Worm (Caenorhabditis elegans) whole organism, L1 larva: Measurements from ENCODE around the gene F33A8.4.

Experiments used
- C04F5.9 ChIP-seq: sonication (generic microtip); optimal IDR thresholded peaks from 2 replicates; lab custom pipeline; 2016; ENCODE audit warnings: missing genetic modification characterization, missing compliant biosample characterization
- C34B4.2 ChIP-seq: sonication (generic microtip); optimal IDR thresholded peaks from 2 replicates; lab custom pipeline; 2017; ENCODE audit warnings: mild to moderate bottlenecking, missing genetic modification characterization, missing compliant biosample characterization
- aha-1 ChIP-seq: fragments of 150-350 bp; optimal IDR thresholded peaks from 2 replicates; lab custom pipeline; 2014; ENCODE audit warnings: missing biosample characterization, missing genetic modification characterization
- alr-1 ChIP-seq: fragments of 200-800 bp; sonication (Bioruptor generic); optimal IDR thresholded peaks from 2 replicates; lab custom pipeline; 2018; ENCODE audit warnings: borderline replicate concordance, mild to moderate bottlenecking, missing genetic modification characterization, missing compliant biosample characterization
- blmp-1 ChIP-seq: fragments of 150-350 bp; optimal IDR thresholded peaks from 2 replicates; lab custom pipeline; 2014; ENCODE audit warnings: missing biosample characterization, missing genetic modification characterization
- ceh-82 ChIP-seq, 3 experiments: fragments of 150-350 bp in 1 of 3; sonication (generic microtip) in 2 of 3; optimal IDR thresholded peaks; 2 replicates each; lab custom pipeline; 2014 to 2017; ENCODE audit warnings: missing biosample characterization in 3 of 3, missing genetic modification characterization in 3 of 3
- ces-1 ChIP-seq: fragments of 150-350 bp; optimal IDR thresholded peaks from 2 replicates; lab custom pipeline; 2014; ENCODE audit warnings: missing biosample characterization, missing genetic modification reagents, missing genetic modification characterization
- efl-1 ChIP-seq, 4 experiments: fragments of 150-350 bp; optimal IDR thresholded peaks in 3 of 4; peaks in 1 of 4; 1 replicate in 1 of 4; 2 replicates in 3 of 4; lab custom pipeline; 2014; ENCODE audit warnings: missing biosample characterization in 2 of 4, missing genetic modification characterization in 2 of 4, missing genetic modification reagents in 2 of 4
- egl-13 ChIP-seq: sonication (generic microtip); optimal IDR thresholded peaks from 2 replicates; lab custom pipeline; 2016; ENCODE audit warnings: missing genotype, missing genetic modification reagents, missing genetic modification characterization, missing compliant biosample characterization
- egl-27 ChIP-seq, 2 experiments: fragments of 150-350 bp in 1 of 2; sonication (generic microtip); optimal IDR thresholded peaks; 3 replicates each; lab custom pipeline; 2017 to 2018; ENCODE audit warnings: missing biosample characterization in 2 of 2, missing genetic modification characterization in 2 of 2, missing genetic modification reagents in 2 of 2
- elt-3 ChIP-seq, 6 experiments: fragments of 150-350 bp in 1 of 6; sonication (generic microtip); optimal IDR thresholded peaks; 2 replicates each; lab custom pipeline; 2017 to 2018; ENCODE audit warnings: missing biosample characterization in 6 of 6, missing genetic modification characterization in 6 of 6, inconsistent platforms in 1 of 6
- fkh-10 ChIP-seq: sonication (generic microtip); optimal IDR thresholded peaks from 2 replicates; lab custom pipeline; 2017; ENCODE audit warnings: missing biosample characterization, missing genetic modification reagents, missing genetic modification characterization
- grh-1 ChIP-seq: fragments of 200-800 bp; sonication (Bioruptor generic); IDR thresholded peaks from 2 replicates; pipeline ENCODE4 v1.3.6; 2022; ENCODE audit warnings: missing genetic modification reagents, missing genetic modification characterization, missing compliant biosample characterization
- hlh-4 ChIP-seq: sonication (generic microtip); optimal IDR thresholded peaks from 2 replicates; lab custom pipeline; 2016; ENCODE audit warnings: mild to moderate bottlenecking, missing genetic modification characterization, missing compliant biosample characterization
- irx-1 ChIP-seq: sonication (generic microtip); optimal IDR thresholded peaks from 2 replicates; lab custom pipeline; 2016; ENCODE audit warnings: missing genetic modification characterization, missing compliant biosample characterization
- lin-14 ChIP-seq: fragments of 200-800 bp; sonication (Bioruptor generic); optimal IDR thresholded peaks from 2 replicates; lab custom pipeline; 2018; ENCODE audit warnings: mild to moderate bottlenecking, missing genetic modification characterization, moderate library complexity, missing compliant biosample characterization
- lin-15B ChIP-seq: fragments of 150-350 bp; sonication (generic microtip); optimal IDR thresholded peaks from 3 replicates; lab custom pipeline; 2014; ENCODE audit warnings: missing biosample characterization, missing genetic modification characterization
- lin-35 ChIP-seq, 2 experiments: fragments of 150-350 bp; optimal IDR thresholded peaks; 2 replicates each; lab custom pipeline; 2014; ENCODE audit warnings: missing biosample characterization in 2 of 2, missing genetic modification characterization in 2 of 2, missing genetic modification reagents in 2 of 2
- lsy-2 ChIP-seq, 2 experiments: fragments of 150-350 bp; optimal IDR thresholded peaks; 2 replicates each; lab custom pipeline; 2014; ENCODE audit warnings: missing biosample characterization in 2 of 2, missing genetic modification characterization in 2 of 2
- mep-1 ChIP-seq: fragments of 150-350 bp; optimal IDR thresholded peaks from 2 replicates; lab custom pipeline; 2014; ENCODE audit warnings: missing biosample characterization, missing genetic modification characterization
- nhr-20 ChIP-seq: sonication (generic microtip); optimal IDR thresholded peaks from 2 replicates; lab custom pipeline; 2016; ENCODE audit warnings: mild to moderate bottlenecking, missing genetic modification characterization, missing compliant biosample characterization
- nhr-47 ChIP-seq: sonication (generic microtip); optimal IDR thresholded peaks from 2 replicates; lab custom pipeline; 2016; ENCODE audit warnings: mild to moderate bottlenecking, missing genetic modification characterization, moderate library complexity, missing compliant biosample characterization
- nhr-71 ChIP-seq: sonication (generic microtip); optimal IDR thresholded peaks from 2 replicates; lab custom pipeline; 2016; ENCODE audit warnings: mild to moderate bottlenecking, missing genetic modification characterization, moderate library complexity, missing compliant biosample characterization
- nhr-77 ChIP-seq: fragments of 150-350 bp; optimal IDR thresholded peaks from 2 replicates; lab custom pipeline; 2014; ENCODE audit warnings: missing biosample characterization, missing genetic modification characterization
- nhr-84 ChIP-seq: sonication (generic microtip); optimal IDR thresholded peaks from 2 replicates; lab custom pipeline; 2017; ENCODE audit warnings: missing biosample characterization, missing genetic modification characterization
- nhr-85 ChIP-seq: sonication (generic microtip); peaks from one replicate; lab custom pipeline; 2016; ENCODE audit warnings: missing genetic modification characterization, inconsistent platforms, missing compliant biosample characterization
- nhr-90 ChIP-seq: sonication (generic microtip); optimal IDR thresholded peaks from 2 replicates; lab custom pipeline; 2016; ENCODE audit warnings: mild to moderate bottlenecking, missing genetic modification characterization, missing compliant biosample characterization; ENCODE audit not compliant: poor library complexity
- pax-3 ChIP-seq: fragments of 200-800 bp; sonication (Bioruptor generic); optimal IDR thresholded peaks from 2 replicates; lab custom pipeline; 2018; ENCODE audit warnings: mild to moderate bottlenecking, missing genetic modification characterization, moderate library complexity, missing compliant biosample characterization
- pqm-1 ChIP-seq: sonication (generic microtip); optimal IDR thresholded peaks from 3 replicates; lab custom pipeline; 2017; ENCODE audit warnings: missing biosample characterization, missing genetic modification characterization
- skn-1 ChIP-seq: fragments of 150-350 bp; optimal IDR thresholded peaks from 2 replicates; lab custom pipeline; 2014; ENCODE audit warnings: missing biosample characterization, missing genetic modification characterization
- snu-23 ChIP-seq: sonication (generic microtip); optimal IDR thresholded peaks from 2 replicates; lab custom pipeline; 2016; ENCODE audit warnings: missing genetic modification characterization, missing compliant biosample characterization
- sox-4 ChIP-seq: sonication (generic microtip); optimal IDR thresholded peaks from 2 replicates; lab custom pipeline; 2016; ENCODE audit warnings: missing genetic modification characterization, missing compliant biosample characterization
- sptf-1 ChIP-seq: fragments of 150-350 bp; optimal IDR thresholded peaks from 2 replicates; lab custom pipeline; 2014; ENCODE audit warnings: missing biosample characterization, missing genetic modification characterization
- tlp-1 ChIP-seq: fragments of 150-350 bp; optimal IDR thresholded peaks from 2 replicates; lab custom pipeline; 2014; ENCODE audit warnings: missing biosample characterization, missing genetic modification characterization
- unc-86 ChIP-seq: sonication (generic microtip); optimal IDR thresholded peaks from 2 replicates; lab custom pipeline; 2016; ENCODE audit warnings: missing genetic modification characterization, missing compliant biosample characterization
- xbp-1 ChIP-seq: sonication (generic microtip); optimal IDR thresholded peaks from 2 replicates; lab custom pipeline; 2016; ENCODE audit warnings: missing genetic modification characterization, missing compliant biosample characterization
- zag-1 ChIP-seq: fragments of 150-350 bp; optimal IDR thresholded peaks from 2 replicates; lab custom pipeline; 2014; ENCODE audit warnings: missing biosample characterization, missing genetic modification characterization
- ztf-11 ChIP-seq, 2 experiments: sonication (generic microtip); optimal IDR thresholded peaks; 2 replicates each; lab custom pipeline; 2016 to 2017; ENCODE audit warnings: missing genetic modification characterization in 2 of 2, missing biosample characterization in 1 of 2, missing compliant biosample characterization in 1 of 2
- ztf-4 ChIP-seq: fragments of 150-350 bp; optimal IDR thresholded peaks from 2 replicates; lab custom pipeline; 2014; ENCODE audit warnings: missing biosample characterization, missing genetic modification characterization

Gene F33A8.4

DNA sequence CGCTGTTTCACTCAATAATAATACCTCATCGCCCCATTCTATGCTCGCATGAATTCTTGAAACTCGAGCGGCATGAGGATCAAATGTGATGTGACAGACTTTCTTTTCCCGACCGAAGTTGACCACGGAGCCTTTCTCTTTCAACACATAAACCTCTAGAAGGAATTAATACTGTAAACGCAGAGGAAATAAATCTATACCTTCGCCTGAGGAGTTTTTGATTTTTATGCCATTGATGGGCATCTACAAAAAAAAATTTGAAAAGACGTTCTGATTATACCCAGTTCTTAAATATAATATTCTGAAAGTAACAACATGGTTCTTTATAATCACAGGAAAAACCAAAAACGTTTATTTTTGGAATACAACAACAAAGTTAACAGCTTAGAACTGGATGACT, 47.4 kb upstream of the F33A8.4 start, which contains the start of gene nbs-1:
TSS of gene nbs-1 (minus strand) at position 246 of the 400 bp plus-strand sequence.
- TF ChIP-seq lsy-2 (tag; optimal IDR thresholded peaks at IDR 0.05; lab: Kevin White, UChicago), result peak in 1 of 2 experiments; percentile 41
- no peak for TF ChIP-seq snu-23
- peak; percentile 63 for TF ChIP-seq nhr-85 (tag; lab: Kevin White, UChicago)
- TF ChIP-seq efl-1 (optimal IDR thresholded peaks at IDR 0.05; lab: Kevin White, UChicago), result peak in 1 of 2 experiments; percentile 6
- TF ChIP-seq efl-1 (GFP tag; optimal IDR thresholded peaks at IDR 0.05 in 1 of 2; lab: Kevin White, UChicago), result peak in 1 of 2 experiments; percentile 34
- TF ChIP-seq nhr-47, result peak; percentile 13
- no peak for TF ChIP-seq ztf-4 (tag; lab: Kevin White, UChicago)
- TF ChIP-seq egl-13 (tag; lab: Kevin White, UChicago), result no peak
- no peak for TF ChIP-seq sptf-1
- no peak for TF ChIP-seq hlh-4 (tag; lab: Kevin White, UChicago)
- no peak for TF ChIP-seq ceh-82 (tag; optimal IDR thresholded peaks at IDR 0.05; lab: Kevin White, UChicago)
- TF ChIP-seq nhr-90 (tag; lab: Kevin White, UChicago), result peak; percentile 12
- TF ChIP-seq nhr-77, result peak; percentile 7

ce11 chrII:11094431-11094830, 45.6 kb upstream of the F33A8.4 start:
- TF ChIP-seq skn-1 (tag; lab: Kevin White, UChicago), result no peak

DNA sequence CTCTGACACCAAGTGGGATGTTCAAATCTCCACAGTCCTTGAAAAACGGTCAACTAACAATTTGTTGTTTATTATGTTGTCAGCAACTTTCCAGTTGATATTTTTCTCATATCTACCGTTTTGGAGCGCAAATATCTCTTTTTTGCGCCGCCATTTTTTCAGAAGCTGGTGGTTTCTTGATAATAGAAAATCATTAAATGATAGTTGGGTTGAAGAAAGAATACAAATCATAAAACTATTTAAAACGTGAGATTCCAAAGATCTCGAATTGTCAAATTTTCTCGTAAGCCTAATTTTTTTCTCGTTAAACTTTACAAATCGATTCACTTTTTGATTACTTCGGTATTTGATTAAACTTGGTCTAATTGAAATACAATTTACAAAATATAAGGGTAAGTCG, 43.6 kb upstream of the F33A8.4 start, which contains the start of gene rpl-42:
TSS of gene rpl-42 (plus strand) at position 301 of the 400 bp plus-strand sequence.
- TF ChIP-seq zag-1 (tag; lab: Kevin White, UChicago) (no peak), grh-1 (GFP tag; lab: Robert Waterston, UW) (no peak), nhr-47 (no peak), ztf-11 (tag; optimal IDR thresholded peaks at IDR 0.05; lab: Kevin White, UChicago) (no peak), tlp-1 (no peak), skn-1 (tag; lab: Kevin White, UChicago) (no peak), unc-86 (tag; lab: Kevin White, UChicago) (no peak), fkh-10 (GFP tag; lab: Kevin White, UChicago) (no peak), egl-27 (tag; optimal IDR thresholded peaks at IDR 0.05; lab: Kevin White, UChicago) (no peak), ces-1 (GFP tag; lab: Kevin White, UChicago) (no peak), sox-4 (tag; lab: Kevin White, UChicago) (no peak), nhr-20 (tag; lab: Kevin White, UChicago) (no peak), elt-3 (tag; optimal IDR thresholded peaks at IDR 0.05; lab: Kevin White, UChicago) (no peak), lin-15B (no peak)

DNA sequence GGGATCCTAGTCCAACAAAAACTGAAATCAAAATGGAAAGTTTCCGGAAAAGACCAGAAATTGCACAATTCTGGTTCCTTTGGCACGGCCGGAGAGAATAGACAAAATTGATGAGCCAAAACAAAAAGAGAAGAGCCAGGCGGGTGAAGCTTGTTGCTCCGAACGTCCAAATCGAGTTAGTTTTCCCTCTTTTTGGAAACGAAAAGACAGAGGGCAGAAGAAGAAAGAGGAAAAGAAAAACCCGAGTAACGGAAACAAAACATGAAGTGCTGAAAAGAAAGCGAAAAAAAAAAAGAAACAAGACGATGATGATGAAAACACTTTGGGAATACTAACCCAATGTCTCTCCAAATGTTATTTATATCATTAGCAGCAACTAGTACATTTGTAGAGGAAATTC, 42.7 kb upstream of the F33A8.4 start:
- TF ChIP-seq blmp-1 (tag; lab: Kevin White, UChicago) (no peak), lin-14 (peak; percentile 69), fkh-10 (GFP tag; lab: Kevin White, UChicago) (peak; percentile 75)

ce11 chrII:11089356-11089755, 40.5 kb upstream of the F33A8.4 start, which contains the start of gene unc-53:
Gene unc-53 (minus strand): TSS chrII:11089456.
- TF ChIP-seq pqm-1 (no peak), xbp-1 (tag; lab: Kevin White, UChicago) (no peak), irx-1 (tag; lab: Kevin White, UChicago) (no peak), pax-3 (tag; lab: Kevin White, UChicago) (no peak), nhr-20 (tag; lab: Kevin White, UChicago) (no peak), alr-1 (tag; lab: Kevin White, UChicago) (no peak), C04F5.9 (tag; lab: Kevin White, UChicago) (no peak), elt-3 (tag; optimal IDR thresholded peaks at IDR 0.05; lab: Kevin White, UChicago) (no peak), lin-35 (GFP tag; optimal IDR thresholded peaks at IDR 0.05; lab: Kevin White, UChicago) (no peak), sox-4 (tag; lab: Kevin White, UChicago) (no peak), sptf-1 (no peak), C34B4.2 (no peak), nhr-84 (tag; lab: Kevin White, UChicago) (no peak), mep-1 (tag; lab: Kevin White, UChicago) (no peak), aha-1 (tag; lab: Kevin White, UChicago) (no peak), nhr-90 (tag; lab: Kevin White, UChicago) (no peak), nhr-71 (no peak)
